Worm (Caenorhabditis elegans) whole organism, midembryonic: ENCODE measurements around the gene C44B11.6.

Experiments
- T22C8.4 ChIP-seq: fragments of 200-800 bp; sonication (Bioruptor generic); IDR thresholded peaks from 2 replicates; pipeline ENCODE4 v1.3.6; 2022; ENCODE audit warnings: missing genetic modification characterization, missing compliant biosample characterization
- cog-1 ChIP-seq: sonication (generic microtip); optimal IDR thresholded peaks from 2 replicates; lab custom pipeline; 2016; ENCODE audit warnings: missing genetic modification characterization, missing compliant biosample characterization
- flt-1 ChIP-seq: fragments of 200-800 bp; sonication (Bioruptor generic); IDR thresholded peaks from 2 replicates; pipeline ENCODE4 v1.3.6; 2022; ENCODE audit warnings: missing genetic modification characterization, missing compliant biosample characterization
- klf-2 ChIP-seq: fragments of 200-800 bp; sonication (Bioruptor generic); conservative IDR thresholded peaks from 2 replicates; pipeline ENCODE4 v1.3.6; 2022; ENCODE audit warnings: missing genetic modification reagents, missing genetic modification characterization, missing compliant biosample characterization
- med-1 ChIP-seq: sonication (generic microtip); optimal IDR thresholded peaks from 2 replicates; lab custom pipeline; 2017; ENCODE audit warnings: missing genetic modification characterization, mild to moderate bottlenecking, missing compliant biosample characterization, antibody characterized with exemption, missing genetic modification reagents; ENCODE audit not compliant: insufficient read depth
- ref-1 ChIP-seq: fragments of 200-800 bp; sonication (Bioruptor generic); conservative IDR thresholded peaks from 2 replicates; pipeline ENCODE4 v1.3.6; 2022; ENCODE audit warnings: missing genetic modification reagents, missing genetic modification characterization, missing compliant biosample characterization
- tab-1 ChIP-seq: fragments of 200-800 bp; sonication (Bioruptor generic); IDR thresholded peaks from 2 replicates; pipeline ENCODE4 v1.3.6; 2022; ENCODE audit warnings: missing genetic modification characterization, missing compliant biosample characterization
- ztf-23 ChIP-seq: fragments of 200-800 bp; sonication (Bioruptor generic); IDR thresholded peaks from 2 replicates; pipeline ENCODE4 v1.3.6; 2022; ENCODE audit warnings: missing genetic modification reagents, missing genetic modification characterization, missing compliant biosample characterization
- ztf-29 ChIP-seq: fragments of 200-800 bp; sonication (Bioruptor generic); IDR thresholded peaks from 2 replicates; pipeline ENCODE4 v1.3.6; 2022; ENCODE audit warnings: missing genetic modification reagents, missing genetic modification characterization, missing compliant biosample characterization

C44B11.6 gene

DNA sequence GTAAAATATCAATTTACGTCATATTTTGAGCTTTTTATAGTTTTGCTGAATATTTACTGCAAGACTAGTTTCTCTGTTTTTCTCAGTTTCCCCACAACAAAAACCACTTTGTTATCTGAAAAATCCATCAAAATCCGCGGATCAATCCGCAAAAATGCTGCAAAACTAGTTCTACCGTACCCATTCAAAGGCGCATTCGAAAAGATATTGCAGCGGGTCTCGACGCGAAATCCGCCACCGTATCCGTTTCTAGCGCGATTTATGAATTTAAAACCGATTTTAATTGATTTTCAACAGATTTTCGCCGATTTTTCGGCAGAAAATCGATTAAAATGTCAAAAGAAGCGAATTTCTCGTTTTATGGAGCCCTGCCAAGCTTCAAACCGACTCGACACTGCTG is 18.4 kb downstream of the C44B11.6 start, which contains the start of gene R148.4:
TSS of gene R148.4 (plus strand) at position 211 of the 400 bp plus-strand sequence.
- TF ChIP-seq med-1 (GFP tag; lab: Kevin White, UChicago): no peak
- no peak for TF ChIP-seq ref-1 (GFP tag; lab: Robert Waterston, UW)
- no peak for TF ChIP-seq T22C8.4 (GFP tag; lab: Robert Waterston, UW)
- TF ChIP-seq ztf-23 (GFP tag; lab: Robert Waterston, UW): no peak
- TF ChIP-seq ztf-29: no peak
- no peak for TF ChIP-seq cog-1
- TF ChIP-seq klf-2 (GFP tag; lab: Robert Waterston, UW): no peak
- TF ChIP-seq tab-1 (GFP tag; lab: Robert Waterston, UW): no peak
- TF ChIP-seq flt-1 (GFP tag; lab: Robert Waterston, UW): no peak

DNA sequence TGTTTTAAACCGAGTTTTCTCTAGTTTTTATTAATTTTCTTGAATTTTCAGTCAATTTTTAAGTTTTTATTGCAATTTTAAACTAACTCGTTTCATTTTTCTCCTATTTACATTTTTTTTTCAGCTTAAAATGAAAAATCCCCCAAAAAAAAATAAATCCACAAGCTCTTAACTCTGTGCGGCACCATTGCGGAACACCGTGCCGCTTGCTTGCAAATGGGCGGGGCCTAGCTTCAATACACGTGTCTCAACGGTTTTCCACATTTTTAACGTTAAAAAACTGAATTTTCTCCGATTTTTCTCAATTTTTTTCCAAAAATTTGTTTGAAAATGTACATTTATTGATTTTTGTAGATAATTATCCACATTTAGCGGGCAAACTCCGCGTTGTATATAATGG is 22.0 kb downstream of the C44B11.6 start, which contains the start of gene R148.3:
TSS of gene R148.3 (plus strand) at position 347 of the 400 bp plus-strand sequence.
- peak; percentile 8; the same call in 1 of the 2 replicates for TF ChIP-seq T22C8.4 (GFP tag; lab: Robert Waterston, UW)
- TF ChIP-seq ztf-29: peak; percentile 78
- TF ChIP-seq klf-2 (GFP tag; lab: Robert Waterston, UW): peak; percentile 80
- TF ChIP-seq cog-1: peak; percentile 49
- peak; percentile 92 for TF ChIP-seq ztf-23 (GFP tag; lab: Robert Waterston, UW)
- TF ChIP-seq flt-1 (GFP tag; lab: Robert Waterston, UW): peak; percentile 86
- peak; percentile 64; the same call in 1 of the 2 replicates for TF ChIP-seq ref-1 (GFP tag; lab: Robert Waterston, UW)
- TF ChIP-seq med-1 (GFP tag; lab: Kevin White, UChicago): peak; percentile 93
- TF ChIP-seq tab-1 (GFP tag; lab: Robert Waterston, UW): peak; percentile 85

ce11 chrIII:3176775-3177174 is 23.8 kb downstream of the C44B11.6 start:
- no peak for TF ChIP-seq T22C8.4 (GFP tag; lab: Robert Waterston, UW)
- TF ChIP-seq klf-2 (GFP tag; lab: Robert Waterston, UW): no peak
- no peak for TF ChIP-seq ztf-23 (GFP tag; lab: Robert Waterston, UW)
- TF ChIP-seq ref-1 (GFP tag; lab: Robert Waterston, UW): no peak
- no peak for TF ChIP-seq flt-1 (GFP tag; lab: Robert Waterston, UW)
- TF ChIP-seq ztf-29: no peak
- no peak for TF ChIP-seq tab-1 (GFP tag; lab: Robert Waterston, UW)
- no peak for TF ChIP-seq cog-1
- TF ChIP-seq med-1 (GFP tag; lab: Kevin White, UChicago): no peak

ce11 chrIII:3179855-3180254 is 26.9 kb downstream of the C44B11.6 start:
- no peak for TF ChIP-seq tab-1 (GFP tag; lab: Robert Waterston, UW)
- no peak for TF ChIP-seq ztf-23 (GFP tag; lab: Robert Waterston, UW)
- TF ChIP-seq med-1 (GFP tag; lab: Kevin White, UChicago): no peak
- no peak for TF ChIP-seq klf-2 (GFP tag; lab: Robert Waterston, UW)
- TF ChIP-seq cog-1: no peak
- no peak for TF ChIP-seq ztf-29
- no peak for TF ChIP-seq ref-1 (GFP tag; lab: Robert Waterston, UW)
- no peak for TF ChIP-seq flt-1 (GFP tag; lab: Robert Waterston, UW)
- TF ChIP-seq T22C8.4 (GFP tag; lab: Robert Waterston, UW): no peak

DNA sequence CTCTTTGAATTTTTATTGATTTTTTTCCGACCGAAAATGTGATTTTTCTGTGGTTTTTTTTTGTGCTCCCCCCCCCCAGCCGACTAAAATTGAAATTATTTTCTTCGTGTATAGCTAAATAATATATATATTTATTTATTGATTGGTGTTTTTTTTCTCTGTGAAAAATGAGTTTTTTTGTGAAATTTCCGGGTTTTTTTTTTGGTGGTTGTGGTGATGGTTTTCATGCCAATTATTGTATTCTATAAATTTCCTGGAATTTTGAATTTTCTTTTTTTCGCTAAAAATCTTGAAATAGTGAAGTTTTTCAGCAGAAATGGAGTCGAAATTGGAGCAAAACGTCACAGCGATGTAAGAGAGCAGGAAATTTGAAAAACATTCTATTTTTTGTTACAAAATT is 30.4 kb downstream of the C44B11.6 start, which contains the start of gene lmtr-5:
TSS of gene lmtr-5 (plus strand) at position 301 of the 400 bp plus-strand sequence.
- no peak for TF ChIP-seq ztf-23 (GFP tag; lab: Robert Waterston, UW)
- no peak for TF ChIP-seq T22C8.4 (GFP tag; lab: Robert Waterston, UW)

DNA sequence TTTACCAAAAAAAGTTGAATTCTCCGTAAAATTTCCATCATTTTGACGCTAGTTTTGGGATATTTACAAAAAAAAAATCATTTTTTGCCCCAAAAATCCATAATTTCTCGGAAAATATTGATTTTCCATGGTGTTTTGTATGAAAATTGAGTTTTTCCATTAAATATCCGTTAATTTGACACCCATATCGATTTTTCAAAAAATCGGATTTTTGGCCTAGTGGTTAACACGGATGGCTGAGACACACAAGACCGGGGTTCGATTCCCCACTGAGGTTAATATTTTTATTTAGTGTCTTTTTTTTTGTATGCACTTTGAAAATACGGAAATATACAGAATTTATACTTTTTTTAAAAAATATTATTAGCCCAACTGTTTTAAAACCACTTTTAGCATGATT is 32.3 kb downstream of the C44B11.6 start:
- TF ChIP-seq med-1 (GFP tag; lab: Kevin White, UChicago) (no peak), ref-1 (GFP tag; lab: Robert Waterston, UW) (no peak), flt-1 (GFP tag; lab: Robert Waterston, UW) (no peak), cog-1 (no peak), T22C8.4 (GFP tag; lab: Robert Waterston, UW) (no peak), tab-1 (GFP tag; lab: Robert Waterston, UW) (no peak), ztf-23 (GFP tag; lab: Robert Waterston, UW) (no peak), klf-2 (GFP tag; lab: Robert Waterston, UW) (no peak), ztf-29 (no peak)

DNA sequence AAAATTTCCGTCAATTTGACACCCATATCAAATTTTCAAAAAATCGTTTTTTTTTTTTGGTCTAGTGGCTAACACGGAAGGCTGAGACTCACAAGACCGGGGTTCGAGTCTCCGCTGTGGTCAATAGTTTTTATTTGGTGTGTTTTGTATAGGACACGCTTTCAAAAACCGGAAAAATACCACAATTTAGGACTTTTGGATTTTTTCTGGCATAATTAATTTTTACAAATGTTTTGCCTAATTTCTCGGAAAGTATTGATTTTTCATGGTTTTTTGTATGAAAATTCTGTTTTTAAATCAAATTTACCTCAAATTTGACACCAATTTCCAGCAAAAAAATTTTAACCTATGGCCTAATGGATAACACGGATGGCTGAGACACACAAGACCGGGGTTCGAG is 33.0 kb downstream of the C44B11.6 start, which contains the start of gene mks-1:
TSS of gene mks-1 (plus strand) at position 301 of the 400 bp plus-strand sequence.
- no peak for TF ChIP-seq flt-1 (GFP tag; lab: Robert Waterston, UW)
- no peak for TF ChIP-seq ref-1 (GFP tag; lab: Robert Waterston, UW)
- TF ChIP-seq ztf-23 (GFP tag; lab: Robert Waterston, UW): no peak
- no peak for TF ChIP-seq med-1 (GFP tag; lab: Kevin White, UChicago)
- TF ChIP-seq T22C8.4 (GFP tag; lab: Robert Waterston, UW): no peak
- no peak for TF ChIP-seq tab-1 (GFP tag; lab: Robert Waterston, UW)
- TF ChIP-seq ztf-29: no peak
- TF ChIP-seq klf-2 (GFP tag; lab: Robert Waterston, UW): no peak
- no peak for TF ChIP-seq cog-1

DNA sequence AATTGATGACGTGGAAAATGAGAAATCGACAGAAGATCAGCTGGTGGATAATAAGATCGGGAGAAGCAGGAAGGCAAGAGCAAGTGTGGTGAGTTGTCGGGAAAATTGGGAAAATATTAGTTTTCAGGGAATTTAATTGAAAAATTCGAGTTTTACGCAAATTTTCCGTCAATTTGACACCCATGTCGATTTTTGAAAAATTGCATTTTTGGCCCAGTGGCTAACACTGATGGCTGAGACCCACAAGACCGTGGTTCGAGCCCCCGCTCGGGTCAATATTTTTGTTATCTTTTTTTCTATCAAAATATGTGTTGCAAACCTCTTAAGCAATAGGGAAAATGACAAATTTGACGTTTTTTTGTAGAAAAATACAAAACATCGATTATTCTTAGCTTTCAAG is 35.6 kb downstream of the C44B11.6 start:
- no peak for TF ChIP-seq ztf-29

DNA sequence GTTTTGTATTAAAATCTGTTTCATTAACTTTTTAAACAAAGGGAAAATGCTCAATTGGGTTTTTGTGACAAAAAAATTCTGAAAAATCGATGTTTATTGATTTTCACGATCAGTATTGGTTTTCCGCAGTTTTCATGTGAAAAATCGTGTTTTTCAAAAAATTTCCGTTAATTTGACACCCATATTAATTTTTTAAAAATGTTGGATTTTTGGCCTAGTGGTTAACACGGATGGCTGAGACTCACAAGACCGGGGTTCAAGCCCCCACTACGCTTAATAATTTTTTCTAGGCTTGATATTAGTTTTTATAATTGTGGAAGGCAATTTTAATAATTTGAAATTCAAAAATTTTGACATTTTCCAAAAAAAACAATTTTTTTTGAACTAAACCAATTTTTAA is 37.7 kb downstream of the C44B11.6 start:
- TF ChIP-seq ztf-23 (GFP tag; lab: Robert Waterston, UW) (no peak), T22C8.4 (GFP tag; lab: Robert Waterston, UW) (no peak), flt-1 (GFP tag; lab: Robert Waterston, UW) (no peak), ztf-29 (no peak), klf-2 (GFP tag; lab: Robert Waterston, UW) (no peak), cog-1 (no peak), ref-1 (GFP tag; lab: Robert Waterston, UW) (no peak), tab-1 (GFP tag; lab: Robert Waterston, UW) (no peak), med-1 (GFP tag; lab: Kevin White, UChicago) (no peak)

ce11 chrIII:3191195-3191594 is 38.2 kb downstream of the C44B11.6 start, which contains the start of gene R148.8:
TSS of gene R148.8 (plus strand) at chrIII:3191495.
- TF ChIP-seq ztf-23 (GFP tag; lab: Robert Waterston, UW) (no peak), ztf-29 (no peak), flt-1 (GFP tag; lab: Robert Waterston, UW) (no peak), tab-1 (GFP tag; lab: Robert Waterston, UW) (no peak)
